Fruit fly (Drosophila melanogaster): ENCODE data around the gene Gal.

The Gal gene

DNA sequence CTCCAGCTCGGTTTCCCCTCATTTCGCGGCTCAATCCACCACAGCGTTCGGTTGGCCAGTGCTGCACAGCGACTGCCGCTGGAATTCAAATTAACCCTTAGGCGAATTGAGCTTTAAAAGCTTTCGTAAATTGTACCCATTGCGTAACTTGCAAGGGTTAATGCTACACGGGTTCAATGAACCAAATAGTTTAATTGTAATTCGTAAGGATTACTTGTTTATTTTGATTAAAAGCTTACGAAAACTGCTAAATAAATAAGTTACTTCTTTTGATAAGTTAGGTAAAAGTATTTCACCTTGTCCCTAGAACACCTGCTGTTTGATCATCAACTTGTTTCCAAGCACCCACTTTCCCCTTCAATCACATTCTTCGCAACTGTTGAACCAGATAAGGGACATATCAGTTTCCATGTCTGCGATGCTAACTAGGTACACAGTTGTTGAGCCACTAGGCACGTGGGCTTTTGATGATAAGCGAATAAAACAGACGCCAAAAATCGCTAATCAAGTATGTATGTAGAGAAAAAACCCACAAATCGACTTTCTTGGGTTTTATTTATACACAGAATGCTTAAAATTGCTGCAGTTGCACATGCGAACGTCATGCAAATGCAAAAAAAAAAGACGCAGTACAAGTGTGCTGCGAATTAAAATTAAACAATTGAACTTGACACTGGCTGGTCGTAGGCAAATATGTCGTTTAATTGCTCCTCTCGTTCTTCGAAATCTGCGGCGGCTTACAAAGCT lies 39.5 kb upstream of the Gal start, which contains the start of gene Pfas (continued):
- peak; percentile 70 for TF ChIP-seq Sp1 (GFP tag; optimal IDR thresholded peaks at IDR 0.05)
- TF ChIP-seq jim (GFP tag; optimal IDR thresholded peaks at IDR 0.05): no peak
- TF ChIP-seq usp (GFP tag; optimal IDR thresholded peaks at IDR 0.05): no peak
- peak; percentile 80 for TF ChIP-seq fru (GFP tag; optimal IDR thresholded peaks at IDR 0.05)
- TF ChIP-seq OdsH (GFP tag; optimal IDR thresholded peaks at IDR 0.05): peak; percentile 65
- TF ChIP-seq HLH106 (tag; optimal IDR thresholded peaks at IDR 0.05): peak; percentile 66
- no peak for TF ChIP-seq sage (GFP tag; optimal IDR thresholded peaks at IDR 0.05)
- TF ChIP-seq sv (GFP tag; optimal IDR thresholded peaks at IDR 0.05): peak; percentile 19
- peak; percentile 83 for TF ChIP-seq Myc (optimal IDR thresholded peaks at IDR 0.05)
- TF ChIP-seq Dif (GFP tag; optimal IDR thresholded peaks at IDR 0.05; ENCODE audit: partially characterized antibody): no peak
- TF ChIP-seq Dfd (GFP tag; optimal IDR thresholded peaks at IDR 0.05): no peak
- TF ChIP-seq woc (GFP tag; optimal IDR thresholded peaks at IDR 0.05): peak; percentile 54
- TF ChIP-seq CrebA (GFP tag; optimal IDR thresholded peaks at IDR 0.05; ENCODE audit: borderline replicate concordance): no peak
- no peak for TF ChIP-seq dsf (GFP tag; optimal IDR thresholded peaks at IDR 0.05; ENCODE audit: borderline replicate concordance)

DNA sequence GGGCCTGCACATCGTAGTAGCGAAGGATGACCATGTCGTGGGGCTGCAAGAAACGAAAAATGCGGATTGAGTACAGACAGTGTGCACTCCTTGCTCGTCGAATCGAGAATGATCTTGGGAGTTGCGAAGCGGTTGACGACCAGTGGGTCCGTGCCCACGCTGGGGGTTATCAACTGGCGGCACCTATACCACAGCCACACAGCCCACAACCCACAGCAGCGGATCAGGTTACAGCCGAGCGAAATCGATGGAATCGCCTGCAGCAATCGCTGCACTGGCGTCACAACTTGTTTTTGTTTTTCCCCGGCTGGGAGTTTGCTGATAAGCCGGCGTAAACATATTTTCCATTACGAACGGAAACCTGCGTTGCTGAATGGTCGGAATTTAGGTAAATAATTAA lies 38.9 kb upstream of the Gal start:
- TF ChIP-seq rgr (GFP tag; optimal IDR thresholded peaks at IDR 0.05): no peak
- no peak for TF ChIP-seq HLH106 (tag; optimal IDR thresholded peaks at IDR 0.05)
- no peak for TF ChIP-seq h (GFP tag; optimal IDR thresholded peaks at IDR 0.05)
- TF ChIP-seq N (GFP tag; optimal IDR thresholded peaks at IDR 0.05): no peak
- TF ChIP-seq pan (optimal IDR thresholded peaks at IDR 0.05): no peak
- TF ChIP-seq dsf (GFP tag; optimal IDR thresholded peaks at IDR 0.05; ENCODE audit: borderline replicate concordance): no peak
- no peak for TF ChIP-seq Mio (GFP tag; optimal IDR thresholded peaks at IDR 0.05)
- TF ChIP-seq jim (GFP tag; optimal IDR thresholded peaks at IDR 0.05): no peak
- TF ChIP-seq woc (GFP tag; optimal IDR thresholded peaks at IDR 0.05): no peak
- TF ChIP-seq usp (GFP tag; optimal IDR thresholded peaks at IDR 0.05): no peak
- TF ChIP-seq Hr78 (GFP tag; optimal IDR thresholded peaks at IDR 0.05): no peak
- no peak for TF ChIP-seq br (GFP tag; optimal IDR thresholded peaks at IDR 0.05)
- TF ChIP-seq Abd-B (GFP tag; optimal IDR thresholded peaks at IDR 0.05): no peak
- TF ChIP-seq sage (GFP tag; optimal IDR thresholded peaks at IDR 0.05): no peak
- no peak for TF ChIP-seq foxo (GFP tag; optimal IDR thresholded peaks at IDR 0.05)
- TF ChIP-seq psq (GFP tag; optimal IDR thresholded peaks at IDR 0.05): no peak

DNA sequence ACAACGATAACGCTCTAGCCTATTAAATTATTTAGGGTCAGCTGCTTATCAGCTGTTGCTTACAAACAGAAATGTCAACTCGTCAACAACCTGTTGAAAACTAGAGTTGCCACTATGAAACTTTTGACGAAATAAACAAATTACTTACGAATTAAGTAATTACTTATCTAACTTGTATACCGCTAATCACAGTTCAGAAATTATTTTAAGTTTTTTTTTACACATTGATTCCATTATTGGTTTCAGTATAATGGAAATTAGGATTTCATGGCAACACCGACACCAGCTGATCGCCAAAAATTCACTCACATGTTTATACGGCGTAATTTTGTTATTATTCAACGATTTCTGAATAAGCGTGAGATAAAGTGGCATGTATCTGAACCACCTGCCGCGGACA lies 31.2 kb upstream of the Gal start, which contains the start of the genes CG9117 and CG31643:
CG9117 (minus strand) TSS at position 73 of the 400 bp plus-strand sequence.
CG31643 (plus strand) TSS at position 288 of the 400 bp plus-strand sequence.
- no peak for TF ChIP-seq Rel (GFP tag; optimal IDR thresholded peaks at IDR 0.05)
- peak; percentile 39 for TF ChIP-seq Rel (tag; optimal IDR thresholded peaks at IDR 0.05)
- no peak for TF ChIP-seq dmrt93B (GFP tag; optimal IDR thresholded peaks at IDR 0.05)
- TF ChIP-seq brk (GFP tag; optimal IDR thresholded peaks at IDR 0.05): no peak
- TF ChIP-seq CrebA (GFP tag; optimal IDR thresholded peaks at IDR 0.05; ENCODE audit: borderline replicate concordance): no peak
- peak; percentile 64 for TF ChIP-seq HLH106 (tag; optimal IDR thresholded peaks at IDR 0.05)
- TF ChIP-seq Hnf4 (GFP tag; optimal IDR thresholded peaks at IDR 0.05): no peak
- no peak for TF ChIP-seq sage (GFP tag; optimal IDR thresholded peaks at IDR 0.05)
- peak; percentile 77 for TF ChIP-seq OdsH (GFP tag; optimal IDR thresholded peaks at IDR 0.05)
- TF ChIP-seq tai (GFP tag; optimal IDR thresholded peaks at IDR 0.05): no peak
- peak; percentile 59 for TF ChIP-seq psq (GFP tag; optimal IDR thresholded peaks at IDR 0.05)
- TF ChIP-seq usp (GFP tag; optimal IDR thresholded peaks at IDR 0.05): no peak
- peak; percentile 48 for TF ChIP-seq sv (GFP tag; optimal IDR thresholded peaks at IDR 0.05)
- TF ChIP-seq Abd-B (GFP tag; optimal IDR thresholded peaks at IDR 0.05): no peak
- peak; percentile 76 for TF ChIP-seq ey (GFP tag; optimal IDR thresholded peaks at IDR 0.05)
- peak; percentile 83 for TF ChIP-seq h (GFP tag; optimal IDR thresholded peaks at IDR 0.05)
- TF ChIP-seq Mio (GFP tag; optimal IDR thresholded peaks at IDR 0.05): no peak
- no peak for TF ChIP-seq Dfd (GFP tag; optimal IDR thresholded peaks at IDR 0.05)
- no peak for TF ChIP-seq dl (GFP tag; optimal IDR thresholded peaks at IDR 0.05; ENCODE audit: insufficient read depth in 1 of 2, partially characterized antibody in 2 of 2)
- TF ChIP-seq Vsx2 (GFP tag; optimal IDR thresholded peaks at IDR 0.05; ENCODE audit: partially characterized antibody): no peak
- no peak for TF ChIP-seq Hr78 (GFP tag; optimal IDR thresholded peaks at IDR 0.05)
- TF ChIP-seq GATAd (GFP tag; optimal IDR thresholded peaks at IDR 0.05): peak; percentile 65
- peak; percentile 15 for TF ChIP-seq Hr83 (GFP tag; optimal IDR thresholded peaks at IDR 0.05; ENCODE audit: poor library complexity, severe bottlenecking)
- no peak for TF ChIP-seq fru (GFP tag; optimal IDR thresholded peaks at IDR 0.05)
- TF ChIP-seq br (GFP tag; optimal IDR thresholded peaks at IDR 0.05): no peak
- no peak for TF ChIP-seq Myc (optimal IDR thresholded peaks at IDR 0.05)
- peak in 1 of 2 experiments; percentile 86 for TF ChIP-seq foxo (GFP tag; optimal IDR thresholded peaks at IDR 0.05)
- TF ChIP-seq dsf (GFP tag; optimal IDR thresholded peaks at IDR 0.05; ENCODE audit: borderline replicate concordance): no peak
- peak; percentile 36 for TF ChIP-seq CG9705 (GFP tag; optimal IDR thresholded peaks at IDR 0.05)
- peak; percentile 63 for TF ChIP-seq Sp1 (GFP tag; optimal IDR thresholded peaks at IDR 0.05)
- TF ChIP-seq Jra (GFP tag; optimal IDR thresholded peaks at IDR 0.05): no peak
- peak; percentile 18 for TF ChIP-seq CG32264 (GFP tag; optimal IDR thresholded peaks at IDR 0.05)
- TF ChIP-seq lola (GFP tag; optimal IDR thresholded peaks at IDR 0.05): no peak
- no peak for TF ChIP-seq pan (optimal IDR thresholded peaks at IDR 0.05)
- TF ChIP-seq jim (GFP tag; optimal IDR thresholded peaks at IDR 0.05): no peak
- no peak for TF ChIP-seq N (GFP tag; optimal IDR thresholded peaks at IDR 0.05)
- no peak for TF ChIP-seq Dif (GFP tag; optimal IDR thresholded peaks at IDR 0.05; ENCODE audit: partially characterized antibody)
- peak; percentile 79 for TF ChIP-seq rgr (GFP tag; optimal IDR thresholded peaks at IDR 0.05)
- no peak for TF ChIP-seq woc (GFP tag; optimal IDR thresholded peaks at IDR 0.05)
